Fruit fly (Drosophila melanogaster) whole organism, embryonic: ENCODE data around the gene fz.
A peak's percentile ranks its signal among the peaks of the same experiment; 100 is the strongest.

Experiments used
- Ada2b ChIP-seq: fragments of 200-800 bp; sonication (Bioruptor generic); IDR thresholded peaks from 2 replicates; pipeline ENCODE4 v1.3.6; 2022; ENCODE audit warnings: missing biosample characterization, missing genetic modification characterization
- Antp ChIP-seq: fragments of 200-800 bp; sonication (Bioruptor generic); optimal IDR thresholded peaks from 3 replicates; lab custom pipeline; 2016; ENCODE audit warnings: missing biosample characterization, missing genetic modification characterization
- B-H2 ChIP-seq: fragments of 200-800 bp; sonication (Bioruptor generic); optimal IDR thresholded peaks from 2 replicates; lab custom pipeline; 2018; ENCODE audit warnings: missing biosample characterization, mild to moderate bottlenecking, missing genetic modification characterization
- BtbVII ChIP-seq: fragments of 200-800 bp; sonication (Bioruptor generic); optimal IDR thresholded peaks from 3 replicates; lab custom pipeline; 2017; ENCODE audit warnings: missing biosample characterization, mild to moderate bottlenecking, missing genetic modification characterization
- CG10209 ChIP-seq: fragments of 200-800 bp; sonication (Bioruptor generic); optimal IDR thresholded peaks from 3 replicates; lab custom pipeline; 2017; ENCODE audit warnings: missing biosample characterization, mild to moderate bottlenecking, missing genetic modification characterization, missing genetic modification reagents
- CG10462 ChIP-seq: fragments of 200-800 bp; sonication (Bioruptor generic); optimal IDR thresholded peaks from 2 replicates; lab custom pipeline; 2016; ENCODE audit warnings: missing biosample characterization, missing genetic modification characterization
- CG13287 ChIP-seq: fragments of 200-800 bp; sonication (Bioruptor generic); IDR thresholded peaks from 2 replicates; pipeline ENCODE4 v1.3.6; 2022; ENCODE audit warnings: missing biosample characterization, missing genetic modification characterization; ENCODE audit not compliant: partially characterized antibody
- CG14441 ChIP-seq: fragments of 200-800 bp; sonication (Bioruptor generic); IDR thresholded peaks from 2 replicates; pipeline ENCODE4 v1.3.6; 2022; ENCODE audit warnings: missing biosample characterization, missing genetic modification characterization
- CG14667 ChIP-seq: fragments of 200-800 bp; sonication (Bioruptor generic); IDR thresholded peaks from 2 replicates; pipeline ENCODE4 v1.3.6; 2022; ENCODE audit warnings: missing biosample characterization, missing genetic modification characterization
- CG15514 ChIP-seq: fragments of 200-800 bp; sonication (Bioruptor generic); optimal IDR thresholded peaks from 3 replicates; lab custom pipeline; 2017; ENCODE audit warnings: missing biosample characterization, missing genetic modification characterization, mild to moderate bottlenecking, moderate library complexity, missing genetic modification reagents
- CG31441 ChIP-seq: fragments of 200-800 bp; sonication (Bioruptor generic); IDR thresholded peaks from 2 replicates; pipeline ENCODE4 v1.3.6; 2022; ENCODE audit warnings: missing biosample characterization, missing genetic modification characterization
- CG34422 ChIP-seq: fragments of 200-800 bp; sonication (Bioruptor generic); IDR thresholded peaks from 3 replicates; pipeline ENCODE4 v1.3.6; 2022; ENCODE audit warnings: missing biosample characterization, missing genetic modification characterization
- CG3847 ChIP-seq: fragments of 200-800 bp; sonication (Bioruptor generic); IDR thresholded peaks from 2 replicates; pipeline ENCODE4 v1.3.6; 2022; ENCODE audit warnings: missing biosample characterization, missing genetic modification characterization
- CG4424 ChIP-seq: fragments of 200-800 bp; sonication (Bioruptor generic); optimal IDR thresholded peaks from 3 replicates; lab custom pipeline; 2016; ENCODE audit warnings: missing biosample characterization, missing genetic modification characterization
- CG4820 ChIP-seq: fragments of 200-800 bp; sonication (Bioruptor generic); optimal IDR thresholded peaks from 3 replicates; lab custom pipeline; 2016; ENCODE audit warnings: missing biosample characterization, missing genetic modification characterization
- CG5180 ChIP-seq: fragments of 200-800 bp; sonication (Bioruptor generic); optimal IDR thresholded peaks from 3 replicates; lab custom pipeline; 2017; ENCODE audit warnings: missing biosample characterization, missing genetic modification characterization, mild to moderate bottlenecking, moderate library complexity, missing genetic modification reagents
- CG6654 ChIP-seq: fragments of 200-800 bp; sonication (Bioruptor generic); optimal IDR thresholded peaks from 2 replicates; lab custom pipeline; 2017; ENCODE audit warnings: missing biosample characterization, mild to moderate bottlenecking, missing genetic modification characterization
- CG7987 ChIP-seq: fragments of 200-800 bp; sonication (Bioruptor generic); optimal IDR thresholded peaks from 2 replicates; lab custom pipeline; 2018; ENCODE audit warnings: missing biosample characterization, mild to moderate bottlenecking, missing genetic modification characterization, moderate library complexity
- CG9437 ChIP-seq: fragments of 200-800 bp; sonication (Bioruptor generic); optimal IDR thresholded peaks from 2 replicates; lab custom pipeline; 2018; ENCODE audit warnings: missing biosample characterization, mild to moderate bottlenecking, missing genetic modification characterization
- CTCF ChIP-seq: fragments of 200-800 bp; sonication (Bioruptor generic); optimal IDR thresholded peaks from 2 replicates; lab custom pipeline; 2017; ENCODE audit warnings: missing biosample characterization, mild to moderate bottlenecking, missing genetic modification characterization, moderate library complexity
- Camta ChIP-seq: fragments of 200-800 bp; sonication (Bioruptor generic); optimal IDR thresholded peaks from 2 replicates; lab custom pipeline; 2016; ENCODE audit warnings: missing biosample characterization, missing genetic modification characterization
- Chrac-16 ChIP-seq: fragments of 200-800 bp; sonication (Bioruptor generic); optimal IDR thresholded peaks from 3 replicates; lab custom pipeline; 2016; ENCODE audit warnings: missing biosample characterization, missing genetic modification characterization
- E2f1 ChIP-seq: fragments of 200-800 bp; sonication (Bioruptor generic); IDR thresholded peaks from 2 replicates; pipeline ENCODE4 v1.3.6; 2022; ENCODE audit warnings: missing biosample characterization, missing genetic modification characterization
- Hmr ChIP-seq: fragments of 200-800 bp; sonication (Bioruptor generic); optimal IDR thresholded peaks from 3 replicates; lab custom pipeline; 2017; ENCODE audit warnings: mild to moderate bottlenecking, missing biosample characterization, missing genetic modification reagents, missing genetic modification characterization
- MESR4 ChIP-seq: fragments of 200-800 bp; sonication (Bioruptor generic); optimal IDR thresholded peaks from 2 replicates; lab custom pipeline; 2018; ENCODE audit warnings: missing biosample characterization, mild to moderate bottlenecking, missing genetic modification characterization, moderate library complexity
- Meics ChIP-seq: fragments of 200-800 bp; sonication (Bioruptor generic); optimal IDR thresholded peaks from 2 replicates; lab custom pipeline; 2017; ENCODE audit warnings: missing biosample characterization, mild to moderate bottlenecking, missing genetic modification characterization
- Mes4 ChIP-seq: fragments of 200-800 bp; sonication (Bioruptor generic); optimal IDR thresholded peaks from 2 replicates; lab custom pipeline; 2016; ENCODE audit warnings: missing biosample characterization, missing genetic modification characterization
- Oli ChIP-seq: fragments of 200-800 bp; sonication (Bioruptor generic); optimal IDR thresholded peaks from 2 replicates; lab custom pipeline; 2018; ENCODE audit warnings: missing biosample characterization, mild to moderate bottlenecking, missing genetic modification characterization, moderate library complexity
- Rx ChIP-seq: fragments of 200-800 bp; sonication (Bioruptor generic); IDR thresholded peaks from 2 replicates; pipeline ENCODE4 v1.3.6; 2022; ENCODE audit warnings: missing biosample characterization, missing genetic modification characterization
- Side ChIP-seq: fragments of 200-800 bp; sonication (Bioruptor generic); optimal IDR thresholded peaks from 2 replicates; lab custom pipeline; 2016; ENCODE audit warnings: missing biosample characterization, missing genetic modification characterization
- Stat92E ChIP-seq, 3 experiments: fragments of >200 bp in 2 of 3; fragments of 200-800 bp in 1 of 3; sonication (Bioruptor generic) in 1 of 3; optimal IDR thresholded peaks; 2 replicates each; lab custom pipeline; 2017 to 2019; ENCODE audit warnings: missing biosample characterization in 3 of 3, missing genetic modification characterization in 3 of 3, mild to moderate bottlenecking in 1 of 3, moderate library complexity in 1 of 3
- aop ChIP-seq: fragments of 200-800 bp; sonication (Bioruptor generic); IDR thresholded peaks from 2 replicates; pipeline ENCODE4 v1.3.6; 2022; ENCODE audit warnings: missing biosample characterization, missing genetic modification characterization
- ara ChIP-seq: fragments of 200-800 bp; sonication (Bioruptor generic); IDR thresholded peaks from 2 replicates; pipeline ENCODE4 v1.3.6; 2022; ENCODE audit warnings: missing biosample characterization, missing genetic modification characterization
- bab2 ChIP-seq: fragments of 200-800 bp; sonication (Bioruptor generic); optimal IDR thresholded peaks from 2 replicates; lab custom pipeline; 2016; ENCODE audit warnings: missing biosample characterization, missing genetic modification characterization
- bcd ChIP-seq: fragments of 200-800 bp; sonication (Bioruptor generic); optimal IDR thresholded peaks from 2 replicates; lab custom pipeline; 2017; ENCODE audit warnings: missing biosample characterization, mild to moderate bottlenecking, missing genetic modification characterization
- caup ChIP-seq: fragments of 200-800 bp; sonication (Bioruptor generic); optimal IDR thresholded peaks from 3 replicates; lab custom pipeline; 2017; ENCODE audit warnings: missing biosample characterization, mild to moderate bottlenecking, missing genetic modification characterization, moderate library complexity; ENCODE audit not compliant: severe bottlenecking
- chn ChIP-seq: fragments of 200-800 bp; sonication (Bioruptor generic); optimal IDR thresholded peaks from 2 replicates; lab custom pipeline; 2016; ENCODE audit warnings: missing biosample characterization, missing genetic modification characterization
- emc ChIP-seq: fragments of 200-800 bp; sonication (Bioruptor generic); optimal IDR thresholded peaks from 2 replicates; lab custom pipeline; 2016; ENCODE audit warnings: missing biosample characterization, missing genetic modification characterization
- gce ChIP-seq: fragments of 200-800 bp; sonication (Bioruptor generic); IDR thresholded peaks from 3 replicates; pipeline ENCODE4 v1.3.6; 2022; ENCODE audit warnings: missing biosample characterization, missing genetic modification characterization
- gfzf ChIP-seq: fragments of 200-800 bp; sonication (Bioruptor generic); optimal IDR thresholded peaks from 2 replicates; lab custom pipeline; 2016; ENCODE audit warnings: missing biosample characterization, mild to moderate bottlenecking, missing genetic modification characterization, moderate library complexity
- ham ChIP-seq: fragments of 200-800 bp; sonication (Bioruptor generic); IDR thresholded peaks from 2 replicates; pipeline ENCODE4 v1.3.6; 2022; ENCODE audit warnings: missing biosample characterization, missing genetic modification characterization
- knrl ChIP-seq: fragments of 200-800 bp; sonication (Bioruptor generic); IDR thresholded peaks from 3 replicates; pipeline ENCODE4 v1.3.6; 2022; ENCODE audit warnings: missing biosample characterization, missing genetic modification characterization; ENCODE audit not compliant: partially characterized antibody
- lov ChIP-seq, 2 experiments: fragments of 200-800 bp in 1 of 2; fragments of >200 bp in 1 of 2; sonication (Bioruptor generic) in 1 of 2; IDR thresholded peaks in 1 of 2; optimal IDR thresholded peaks in 1 of 2; 2 replicates in 1 of 2; 3 replicates in 1 of 2; pipeline versions ENCODE4 v1.3.6 to Lab custom; 2017 to 2022; ENCODE audit warnings: missing biosample characterization in 1 of 2, missing genetic modification characterization in 1 of 2
- nau ChIP-seq: fragments of 200-800 bp; sonication (Bioruptor generic); optimal IDR thresholded peaks from 3 replicates; lab custom pipeline; 2017; ENCODE audit warnings: missing biosample characterization, mild to moderate bottlenecking, missing genetic modification characterization, missing genetic modification reagents
- nerfin-2 ChIP-seq: fragments of 200-800 bp; sonication (Bioruptor generic); IDR thresholded peaks from 2 replicates; pipeline ENCODE4 v1.3.6; 2022; ENCODE audit warnings: missing biosample characterization, missing genetic modification characterization; ENCODE audit not compliant: partially characterized antibody
- row ChIP-seq: fragments of 200-800 bp; sonication (Bioruptor generic); IDR thresholded peaks from 3 replicates; pipeline ENCODE4 v1.3.6; 2022; ENCODE audit warnings: missing biosample characterization, missing genetic modification characterization
- sens ChIP-seq: fragments of 200-800 bp; sonication (Bioruptor generic); peaks from one replicate; lab custom pipeline; 2016; ENCODE audit warnings: missing biosample characterization, missing genetic modification characterization
- shn ChIP-seq: fragments of 200-800 bp; sonication (Bioruptor generic); optimal IDR thresholded peaks from 3 replicates; lab custom pipeline; 2016; ENCODE audit warnings: missing biosample characterization, missing genetic modification characterization
- stc ChIP-seq: fragments of 200-800 bp; sonication (Bioruptor generic); IDR thresholded peaks from 2 replicates; pipeline ENCODE4 v1.3.6; 2022; ENCODE audit warnings: missing biosample characterization, missing genetic modification characterization
- toy ChIP-seq: fragments of 200-800 bp; sonication (Bioruptor generic); IDR thresholded peaks from 2 replicates; pipeline ENCODE4 v1.3.6; 2022; ENCODE audit warnings: missing biosample characterization, missing genetic modification characterization
- zen ChIP-seq: fragments of 200-800 bp; sonication (Bioruptor generic); optimal IDR thresholded peaks from 3 replicates; lab custom pipeline; 2018; ENCODE audit warnings: missing biosample characterization, mild to moderate bottlenecking, missing genetic modification characterization, moderate library complexity

fz gene

dm6 chr3L:14338886-14339285, 64.7 kb downstream of the fz start (continued):
- TF ChIP-seq Meics (GFP tag; lab: Kevin White, UChicago) (peak; percentile 50), aop (GFP tag; lab: Robert Waterston, UW) (no peak), B-H2 (no peak), CG4820 (GFP tag; lab: Kevin White, UChicago) (peak; percentile 73), CG7987 (GFP tag; lab: Kevin White, UChicago) (peak; percentile 0), CG14667 (GFP tag; lab: Robert Waterston, UW) (no peak), caup (GFP tag; lab: Kevin White, UChicago) (peak; percentile 47), CG9437 (GFP tag; lab: Kevin White, UChicago) (peak; percentile 28), emc (GFP tag; lab: Kevin White, UChicago) (no peak), Oli (tag; lab: Kevin White, UChicago) (peak; percentile 70), shn (GFP tag; lab: Kevin White, UChicago) (peak; percentile 50), ham (GFP tag; lab: Robert Waterston, UW) (no peak), CG4424 (GFP tag; lab: Kevin White, UChicago) (peak; percentile 72), CG5180 (GFP tag; lab: Kevin White, UChicago) (peak; percentile 30), stc (peak; percentile 28; the same call in 1 of the 2 replicates), lov (optimal IDR thresholded peaks at IDR 0.05; lab: Kevin White, UChicago) (no peak), lov (GFP tag; IDR thresholded peaks at IDR 0.05; lab: Robert Waterston, UW) (0 out of 3 replicates have a peak, but pooled peaks have one; percentile 51), Rx (GFP tag; lab: Robert Waterston, UW) (peak; percentile 61), knrl (no peak), CG6654 (GFP tag; lab: Kevin White, UChicago) (peak; percentile 12), gfzf (GFP tag; lab: Kevin White, UChicago) (no peak), Stat92E (GFP tag; optimal IDR thresholded peaks at IDR 0.05; lab: Kevin White, UChicago) (no peak), CG10462 (GFP tag; lab: Kevin White, UChicago) (peak; percentile 32), Chrac-16 (peak; percentile 65), CG14441 (peak; percentile 51), CG10209 (peak; percentile 39), chn (GFP tag; lab: Kevin White, UChicago) (peak; percentile 65), nau (no peak), row (GFP tag; lab: Robert Waterston, UW) (peak; percentile 66), ara (peak; percentile 83), Hmr (GFP tag; lab: Kevin White, UChicago) (peak; percentile 39), Mes4 (GFP tag; lab: Kevin White, UChicago) (peak; percentile 52), zen (tag; lab: Kevin White, UChicago) (peak; percentile 80), CG13287 (no peak), CTCF (GFP tag; lab: Kevin White, UChicago) (no peak), CG34422 (GFP tag; lab: Robert Waterston, UW) (no peak), E2f1 (GFP tag; lab: Robert Waterston, UW) (peak; percentile 40; the same call in 1 of the 2 replicates), toy (GFP tag; lab: Robert Waterston, UW) (no peak), Antp (GFP tag; lab: Kevin White, UChicago) (peak; percentile 80), BtbVII (GFP tag; lab: Kevin White, UChicago) (no peak), bab2 (GFP tag; lab: Kevin White, UChicago) (peak; percentile 68), Ada2b (GFP tag; lab: Robert Waterston, UW) (peak; percentile 39; the same call in 1 of the 2 replicates), Camta (GFP tag; lab: Kevin White, UChicago) (peak; percentile 66), bcd (GFP tag; lab: Kevin White, UChicago) (peak; percentile 60), MESR4 (GFP tag; lab: Kevin White, UChicago) (no peak), CG15514 (GFP tag; lab: Kevin White, UChicago) (peak; percentile 30), CG31441 (peak; percentile 59), CG3847 (0 out of 2 replicates have a peak, but pooled peaks have one; percentile 34), Side (GFP tag; lab: Kevin White, UChicago) (peak; percentile 82), sens (peak; percentile 95), gce (GFP tag; lab: Robert Waterston, UW) (0 out of 3 replicates have a peak, but pooled peaks have one; percentile 51), nerfin-2 (no peak)
